Fruit fly (Drosophila melanogaster) whole organism, wandering third instar larva: ENCODE results near the gene Bub3.

Experiments
- Abd-B ChIP-seq: fragments of >200 bp; optimal IDR thresholded peaks from 2 replicates; lab custom pipeline; 2017; ENCODE audit warnings: missing biosample characterization, missing genetic modification characterization
- CG9705 ChIP-seq: fragments of 200-800 bp; sonication (Bioruptor generic); optimal IDR thresholded peaks from 2 replicates; lab custom pipeline; 2018; ENCODE audit warnings: missing biosample characterization, mild to moderate bottlenecking, missing genetic modification characterization
- Dif ChIP-seq: fragments of 200-275, 200-300 bp; sonication (Bioruptor generic); optimal IDR thresholded peaks from 2 replicates; lab custom pipeline; 2018; ENCODE audit warnings: missing biosample characterization, missing genetic modification characterization; ENCODE audit not compliant: partially characterized antibody
- GATAd ChIP-seq: sonication (Bioruptor generic); optimal IDR thresholded peaks from 2 replicates; lab custom pipeline; 2016; ENCODE audit warnings: missing biosample characterization, missing genetic modification characterization
- HLH106 ChIP-seq: fragments of 200-800 bp; optimal IDR thresholded peaks from 3 replicates; lab custom pipeline; 2019; ENCODE audit warnings: missing biosample characterization, mild to moderate bottlenecking, missing genetic modification characterization, moderate library complexity
- Hnf4 ChIP-seq: fragments of 200-800 bp; sonication (Bioruptor generic); optimal IDR thresholded peaks from 2 replicates; lab custom pipeline; 2016; ENCODE audit warnings: missing biosample characterization, mild to moderate bottlenecking, missing genetic modification characterization
- Hr78 ChIP-seq: fragments of >200 bp; optimal IDR thresholded peaks from 2 replicates; lab custom pipeline; 2017; ENCODE audit warnings: missing biosample characterization, missing genetic modification characterization
- Hr83 ChIP-seq: fragments of 200-300 bp; sonication (Bioruptor generic); optimal IDR thresholded peaks from 2 replicates; lab custom pipeline; 2016; ENCODE audit warnings: missing biosample characterization, mild to moderate bottlenecking, missing genetic modification characterization, moderate library complexity; ENCODE audit not compliant: poor library complexity, severe bottlenecking
- Jra ChIP-seq: sonication (Bioruptor generic); optimal IDR thresholded peaks from 2 replicates; lab custom pipeline; 2016; ENCODE audit warnings: missing biosample characterization, missing genetic modification characterization
- Mio ChIP-seq: sonication (Bioruptor generic); optimal IDR thresholded peaks from 2 replicates; lab custom pipeline; 2016; ENCODE audit warnings: missing biosample characterization, missing genetic modification characterization
- N ChIP-seq: fragments of >200 bp; optimal IDR thresholded peaks from 2 replicates; lab custom pipeline; 2018; ENCODE audit warnings: missing biosample characterization, missing external identifiers, missing genetic modification characterization
- OdsH ChIP-seq: fragments of 200-800 bp; sonication (Bioruptor generic); optimal IDR thresholded peaks from 2 replicates; lab custom pipeline; 2016; ENCODE audit warnings: missing biosample characterization, mild to moderate bottlenecking, missing genetic modification characterization
- Rel ChIP-seq, 2 experiments: fragments of 200-800 bp; sonication (Bioruptor generic) in 1 of 2; optimal IDR thresholded peaks; 2 replicates in 1 of 2; 3 replicates in 1 of 2; lab custom pipeline; 2016 to 2019; ENCODE audit warnings: mild to moderate bottlenecking in 2 of 2, missing biosample characterization in 2 of 2, missing genetic modification characterization in 2 of 2, moderate library complexity in 1 of 2
- Sp1 ChIP-seq: fragments of 200-800 bp; sonication (Bioruptor generic); optimal IDR thresholded peaks from 3 replicates; lab custom pipeline; 2019; ENCODE audit warnings: missing biosample characterization, mild to moderate bottlenecking, missing genetic modification characterization, moderate library complexity
- Vsx2 ChIP-seq: fragments of 200-300, 225-300 bp; sonication (Bioruptor generic); optimal IDR thresholded peaks from 2 replicates; lab custom pipeline; 2018; ENCODE audit warnings: missing biosample characterization, missing genetic modification characterization; ENCODE audit not compliant: partially characterized antibody
- br ChIP-seq: fragments of 200-800 bp; sonication (Bioruptor generic); optimal IDR thresholded peaks from 2 replicates; lab custom pipeline; 2016; ENCODE audit warnings: missing biosample characterization, missing genetic modification characterization
- brk ChIP-seq: fragments of 200-800 bp; sonication (Bioruptor generic); optimal IDR thresholded peaks from 2 replicates; lab custom pipeline; 2016; ENCODE audit warnings: missing biosample characterization, mild to moderate bottlenecking, missing genetic modification characterization
- dmrt93B ChIP-seq: fragments of 200-800 bp; sonication (Bioruptor generic); optimal IDR thresholded peaks from 2 replicates; lab custom pipeline; 2018; ENCODE audit warnings: missing biosample characterization, mild to moderate bottlenecking, missing genetic modification characterization
- dsf ChIP-seq: sonication (Bioruptor generic); optimal IDR thresholded peaks from 2 replicates; lab custom pipeline; 2016; ENCODE audit warnings: missing biosample characterization, missing genetic modification characterization, borderline replicate concordance
- ey ChIP-seq: fragments of 200-800 bp; sonication (Bioruptor generic); optimal IDR thresholded peaks from 2 replicates; lab custom pipeline; 2016; ENCODE audit warnings: missing biosample characterization, missing genetic modification characterization
- foxo ChIP-seq, 2 experiments: fragments of 200-800 bp; sonication (Bioruptor generic); optimal IDR thresholded peaks; 2 replicates in 1 of 2; 3 replicates in 1 of 2; lab custom pipeline; 2016 to 2017; ENCODE audit warnings: missing biosample characterization in 2 of 2, missing genetic modification characterization in 2 of 2
- fru ChIP-seq: fragments of 200-800 bp; sonication (Bioruptor generic); optimal IDR thresholded peaks from 3 replicates; lab custom pipeline; 2016; ENCODE audit warnings: missing biosample characterization, mild to moderate bottlenecking, missing genetic modification characterization
- h ChIP-seq: fragments of 200-800 bp; sonication (Bioruptor generic); optimal IDR thresholded peaks from 3 replicates; lab custom pipeline; 2016; ENCODE audit warnings: missing biosample characterization, mild to moderate bottlenecking, missing genetic modification characterization
- jim ChIP-seq: fragments of 175-275, 200-325 bp; sonication (Bioruptor generic); optimal IDR thresholded peaks from 2 replicates; lab custom pipeline; 2016; ENCODE audit warnings: missing biosample characterization, mild to moderate bottlenecking, missing genetic modification characterization
- lola ChIP-seq: fragments of >200 bp; optimal IDR thresholded peaks from 2 replicates; lab custom pipeline; 2017; ENCODE audit warnings: missing biosample characterization, missing genetic modification characterization
- pan ChIP-seq: fragments of >200 bp; optimal IDR thresholded peaks from 2 replicates; lab custom pipeline; 2017
- psq ChIP-seq: fragments of 200-800 bp; sonication (Bioruptor generic); optimal IDR thresholded peaks from 3 replicates; lab custom pipeline; 2017; ENCODE audit warnings: missing biosample characterization, mild to moderate bottlenecking, missing genetic modification characterization, moderate library complexity
- rgr ChIP-seq: fragments of 200-800 bp; sonication (Bioruptor generic); optimal IDR thresholded peaks from 3 replicates; lab custom pipeline; 2016; ENCODE audit warnings: missing biosample characterization, mild to moderate bottlenecking, missing genetic modification characterization
- sage ChIP-seq: fragments of 200-800 bp; sonication (Bioruptor generic); optimal IDR thresholded peaks from 2 replicates; lab custom pipeline; 2016; ENCODE audit warnings: missing biosample characterization, mild to moderate bottlenecking, missing genetic modification characterization
- tai ChIP-seq: sonication (Bioruptor generic); optimal IDR thresholded peaks from 2 replicates; lab custom pipeline; 2016; ENCODE audit warnings: missing biosample characterization, missing genetic modification characterization

The Bub3 gene

dm6 chr3R:29668777-29669176, 6.4 kb downstream of the Bub3 start, which contains the start of the genes ppk20 and ppk30:
TSS of gene ppk20 (minus strand) at chr3R:29668877.
TSS of gene ppk30 (plus strand) at chr3R:29669149.
- TF ChIP-seq Mio (no peak), N (GFP tag; lab: Kevin White, UChicago) (no peak), Sp1 (no peak), Rel (GFP tag; optimal IDR thresholded peaks at IDR 0.05; lab: Kevin White, UChicago) (no peak), Rel (tag; optimal IDR thresholded peaks at IDR 0.05; lab: Kevin White, UChicago) (no peak), foxo (GFP tag; optimal IDR thresholded peaks at IDR 0.05; lab: Kevin White, UChicago) (no peak), ey (GFP tag; lab: Kevin White, UChicago) (no peak), Abd-B (GFP tag; lab: Kevin White, UChicago) (no peak), Dif (no peak)

dm6 chr3R:29664183-29664829, 10.9 kb downstream of the Bub3 start, which contains the start of gene ppk21:
TSS of gene ppk21 (plus strand) at chr3R:29664779.
- no peak for TF ChIP-seq psq
- no peak for TF ChIP-seq OdsH
- no peak for TF ChIP-seq lola (GFP tag; lab: Kevin White, UChicago)
- TF ChIP-seq jim (GFP tag; lab: Kevin White, UChicago): no peak
- no peak for TF ChIP-seq h (GFP tag; lab: Kevin White, UChicago)
- no peak for TF ChIP-seq GATAd (GFP tag; lab: Kevin White, UChicago)
- no peak for TF ChIP-seq Abd-B (GFP tag; lab: Kevin White, UChicago)
- TF ChIP-seq Mio: no peak
- no peak for TF ChIP-seq HLH106 (tag; lab: Kevin White, UChicago)
- no peak for TF ChIP-seq Jra (GFP tag; lab: Kevin White, UChicago)
- TF ChIP-seq Hnf4 (GFP tag; lab: Kevin White, UChicago): no peak
- TF ChIP-seq Hr78 (GFP tag; lab: Kevin White, UChicago): no peak
- TF ChIP-seq tai (GFP tag; lab: Kevin White, UChicago): no peak
- TF ChIP-seq CG9705: no peak
- TF ChIP-seq Vsx2 (GFP tag; lab: Kevin White, UChicago): no peak
- no peak for TF ChIP-seq pan (lab: Kevin White, UChicago)
- TF ChIP-seq dsf: no peak
- no peak for TF ChIP-seq brk (GFP tag; lab: Kevin White, UChicago)
- TF ChIP-seq ey (GFP tag; lab: Kevin White, UChicago): no peak
- TF ChIP-seq Sp1: no peak

- TF ChIP-seq tai (GFP tag; lab: Kevin White, UChicago) (no peak), CG9705 (no peak), jim (GFP tag; lab: Kevin White, UChicago) (no peak), rgr (GFP tag; lab: Kevin White, UChicago) (no peak), lola (GFP tag; lab: Kevin White, UChicago) (no peak), h (GFP tag; lab: Kevin White, UChicago) (no peak), Sp1 (no peak), ey (GFP tag; lab: Kevin White, UChicago) (no peak), Hr83 (no peak), foxo (GFP tag; optimal IDR thresholded peaks at IDR 0.05; lab: Kevin White, UChicago) (no peak), psq (no peak), sage (GFP tag; lab: Kevin White, UChicago) (no peak), dmrt93B (GFP tag; lab: Kevin White, UChicago) (no peak), Hnf4 (GFP tag; lab: Kevin White, UChicago) (no peak), Vsx2 (GFP tag; lab: Kevin White, UChicago) (no peak), br (GFP tag; lab: Kevin White, UChicago) (no peak)
Observed at dm6 chr3R:29659950-29660349, 15.3 kb downstream of the Bub3 start, which contains the start of gene Dop1R2. TSS of gene Dop1R2 (minus strand) at chr3R:29659984.

DNA sequence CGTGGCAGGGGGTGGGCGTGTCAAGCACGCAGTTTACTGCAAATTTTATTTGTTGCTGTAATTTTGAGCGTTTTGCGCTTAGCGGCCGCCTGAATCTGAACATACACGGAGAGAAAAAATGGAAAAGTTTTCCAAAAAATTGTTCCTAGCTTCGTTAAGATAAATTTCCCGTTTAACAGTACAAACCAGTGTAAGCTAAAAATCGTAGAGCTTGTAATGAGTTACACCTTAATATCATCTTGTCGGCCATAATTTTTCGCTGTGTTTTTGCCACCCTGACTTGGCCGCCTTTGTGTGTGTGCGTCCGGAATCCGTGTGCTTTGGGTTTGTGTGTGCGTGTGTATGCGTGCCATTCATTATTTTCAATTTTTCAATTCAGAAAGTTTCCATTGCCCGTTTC, 23.7 kb downstream of the Bub3 start:
- TF ChIP-seq foxo (GFP tag; optimal IDR thresholded peaks at IDR 0.05; lab: Kevin White, UChicago) (peak in 1 of 2 experiments; percentile 8), h (GFP tag; lab: Kevin White, UChicago) (peak; percentile 1), fru (GFP tag; lab: Kevin White, UChicago) (no peak), br (GFP tag; lab: Kevin White, UChicago) (no peak)

DNA sequence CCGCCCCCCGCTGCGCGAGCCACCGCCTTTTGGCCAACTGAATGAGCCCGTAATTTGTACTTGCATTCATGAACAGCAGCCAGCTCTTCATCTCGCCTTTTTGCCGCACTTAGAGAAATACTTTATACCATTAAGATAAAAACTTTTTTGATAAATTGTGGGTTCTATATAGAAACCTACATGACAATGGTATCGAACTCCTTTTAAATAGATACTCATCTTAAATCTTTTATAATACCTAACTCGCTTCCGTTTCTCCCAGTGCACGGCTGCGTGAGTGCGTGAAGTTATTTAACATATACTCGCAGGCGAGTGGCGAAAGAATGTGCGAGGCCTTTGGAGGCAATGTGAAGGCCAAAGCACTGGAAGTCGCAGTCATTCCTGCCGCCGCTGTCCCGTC, 49.3 kb downstream of the Bub3 start:
- TF ChIP-seq HLH106 (tag; lab: Kevin White, UChicago) (no peak), foxo (GFP tag; optimal IDR thresholded peaks at IDR 0.05; lab: Kevin White, UChicago) (peak in 1 of 2 experiments; percentile 44), rgr (GFP tag; lab: Kevin White, UChicago) (peak; percentile 6), Mio (no peak), h (GFP tag; lab: Kevin White, UChicago) (peak; percentile 16), ey (GFP tag; lab: Kevin White, UChicago) (peak; percentile 24), fru (GFP tag; lab: Kevin White, UChicago) (peak; percentile 23), OdsH (peak; percentile 7)
